Worm (Caenorhabditis elegans) whole organism, mixed stage, embryonic: ENCODE data around the gene unc-7.

ENCODE experiments used
- bed-3 ChIP-seq: fragments of 200-800 bp; sonication (Bioruptor generic); optimal IDR thresholded peaks from 3 replicates; lab custom pipeline; 2018; ENCODE audit warnings: mild to moderate bottlenecking, missing genetic modification characterization, moderate library complexity, missing compliant biosample characterization
- blmp-1 ChIP-seq: fragments of 150-350 bp; optimal IDR thresholded peaks from 2 replicates; lab custom pipeline; 2014; ENCODE audit warnings: missing biosample characterization, missing genetic modification characterization
- ceh-39 ChIP-seq: fragments of 150-350 bp; optimal IDR thresholded peaks from 2 replicates; lab custom pipeline; 2014; ENCODE audit warnings: missing biosample characterization, missing genetic modification characterization
- ceh-43 ChIP-seq: fragments of 200-800 bp; sonication (Bioruptor generic); optimal IDR thresholded peaks from 2 replicates; lab custom pipeline; 2018; ENCODE audit warnings: mild to moderate bottlenecking, missing genetic modification characterization, moderate library complexity, missing compliant biosample characterization
- ceh-83 ChIP-seq: fragments of 200-800 bp; sonication (Bioruptor generic); optimal IDR thresholded peaks from 2 replicates; lab custom pipeline; 2018; ENCODE audit warnings: mild to moderate bottlenecking, missing genetic modification characterization, missing compliant biosample characterization
- ces-1 ChIP-seq: fragments of 150-350 bp; optimal IDR thresholded peaks from 2 replicates; lab custom pipeline; 2014; ENCODE audit warnings: missing biosample characterization, missing genetic modification reagents, missing genetic modification characterization
- cnd-1 ChIP-seq: fragments of 200-800 bp; sonication (Bioruptor generic); optimal IDR thresholded peaks from 2 replicates; lab custom pipeline; 2018; ENCODE audit warnings: mild to moderate bottlenecking, missing genetic modification characterization, missing compliant biosample characterization
- drap-1 ChIP-seq: fragments of 200-800 bp; sonication (Bioruptor generic); optimal IDR thresholded peaks from 3 replicates; lab custom pipeline; 2018; ENCODE audit warnings: mild to moderate bottlenecking, missing genetic modification characterization, missing compliant biosample characterization
- elt-1 ChIP-seq: sonication (generic microtip); optimal IDR thresholded peaks from 2 replicates; lab custom pipeline; 2017; ENCODE audit warnings: missing genetic modification characterization, mild to moderate bottlenecking, missing compliant biosample characterization, antibody characterized with exemption, moderate library complexity, borderline replicate concordance; ENCODE audit not compliant: insufficient read depth
- elt-3 ChIP-seq: fragments of 150-350 bp; optimal IDR thresholded peaks from 2 replicates; lab custom pipeline; 2014; ENCODE audit warnings: missing biosample characterization, missing genetic modification characterization
- flh-1 ChIP-seq: fragments of 200-800 bp; sonication (Bioruptor generic); optimal IDR thresholded peaks from 2 replicates; lab custom pipeline; 2018; ENCODE audit warnings: mild to moderate bottlenecking, missing genetic modification characterization, moderate library complexity, missing compliant biosample characterization
- ham-2 ChIP-seq: fragments of 200-800 bp; sonication (Bioruptor generic); optimal IDR thresholded peaks from 2 replicates; lab custom pipeline; 2018; ENCODE audit warnings: mild to moderate bottlenecking, missing genetic modification characterization, missing compliant biosample characterization
- hlh-1 ChIP-seq: fragments of 150-350 bp; optimal IDR thresholded peaks from 2 replicates; lab custom pipeline; 2014; ENCODE audit warnings: missing biosample characterization, missing genetic modification reagents, missing genetic modification characterization
- lin-13 ChIP-seq: fragments of 150-350 bp; optimal IDR thresholded peaks from 2 replicates; lab custom pipeline; 2014; ENCODE audit warnings: missing biosample characterization, missing genetic modification characterization
- lin-32 ChIP-seq: fragments of 200-800 bp; sonication (Bioruptor generic); optimal IDR thresholded peaks from 2 replicates; lab custom pipeline; 2018; ENCODE audit warnings: mild to moderate bottlenecking, missing genetic modification characterization, missing compliant biosample characterization
- lsy-2 ChIP-seq: fragments of 150-350 bp; optimal IDR thresholded peaks from 2 replicates; lab custom pipeline; 2014; ENCODE audit warnings: missing biosample characterization, missing genetic modification characterization
- mab-5 ChIP-seq: fragments of 150-350 bp; optimal IDR thresholded peaks from 2 replicates; lab custom pipeline; 2014; ENCODE audit warnings: missing biosample characterization, missing genetic modification characterization
- mep-1 ChIP-seq: fragments of 150-350 bp; optimal IDR thresholded peaks from 2 replicates; lab custom pipeline; 2017; ENCODE audit warnings: missing biosample characterization, missing genetic modification reagents, missing genetic modification characterization, inconsistent platforms
- mls-2 ChIP-seq: sonication (generic microtip); optimal IDR thresholded peaks from 2 replicates; lab custom pipeline; 2016; ENCODE audit warnings: mild to moderate bottlenecking, missing genetic modification characterization, moderate library complexity, missing compliant biosample characterization
- nhr-12 ChIP-seq: fragments of 150-350 bp; optimal IDR thresholded peaks from 2 replicates; lab custom pipeline; 2014; ENCODE audit warnings: missing biosample characterization, missing genetic modification characterization
- nhr-2 ChIP-seq: fragments of 150-350 bp; optimal IDR thresholded peaks from 2 replicates; lab custom pipeline; 2014; ENCODE audit warnings: missing biosample characterization, missing genetic modification characterization
- nhr-237 ChIP-seq: fragments of 150-350 bp; optimal IDR thresholded peaks from 2 replicates; lab custom pipeline; 2014; ENCODE audit warnings: missing biosample characterization, missing genetic modification characterization
- nhr-28 ChIP-seq: fragments of 150-350 bp; optimal IDR thresholded peaks from 2 replicates; lab custom pipeline; 2014; ENCODE audit warnings: missing biosample characterization, missing genetic modification characterization
- nhr-76 ChIP-seq: sonication (generic microtip); optimal IDR thresholded peaks from 2 replicates; lab custom pipeline; 2017; ENCODE audit warnings: missing biosample characterization, missing genetic modification characterization
- pha-4 ChIP-seq: fragments of 150-350 bp; optimal IDR thresholded peaks from 2 replicates; lab custom pipeline; 2018; ENCODE audit warnings: missing biosample characterization, missing genetic modification reagents, missing genetic modification characterization
- sem-2 ChIP-seq: fragments of 200-800 bp; sonication (Bioruptor generic); optimal IDR thresholded peaks from 2 replicates; lab custom pipeline; 2018; ENCODE audit warnings: mild to moderate bottlenecking, missing genetic modification characterization, missing compliant biosample characterization
- snpc-4 ChIP-seq: fragments of 150-350 bp; optimal IDR thresholded peaks from 2 replicates; lab custom pipeline; 2014; ENCODE audit warnings: missing biosample characterization, missing genetic modification characterization
- sptf-1 ChIP-seq: sonication (generic microtip); optimal IDR thresholded peaks from 2 replicates; lab custom pipeline; 2017; ENCODE audit warnings: mild to moderate bottlenecking, missing genetic modification characterization, moderate library complexity, missing compliant biosample characterization
- tbx-8 ChIP-seq: fragments of 200-800 bp; sonication (Bioruptor generic); optimal IDR thresholded peaks from 2 replicates; lab custom pipeline; 2018; ENCODE audit warnings: mild to moderate bottlenecking, missing genetic modification characterization, moderate library complexity, missing compliant biosample characterization
- unc-120 ChIP-seq: sonication (generic microtip); optimal IDR thresholded peaks from 2 replicates; lab custom pipeline; 2017; ENCODE audit warnings: missing genetic modification characterization, missing compliant biosample characterization; ENCODE audit not compliant: poor library complexity, severe bottlenecking
- unc-39 ChIP-seq: fragments of 150-350 bp; optimal IDR thresholded peaks from 2 replicates; lab custom pipeline; 2014; ENCODE audit warnings: missing biosample characterization, missing genetic modification characterization
- unc-62 ChIP-seq: fragments of 150-350 bp; optimal IDR thresholded peaks from 2 replicates; lab custom pipeline; 2014; ENCODE audit warnings: missing biosample characterization, missing genetic modification reagents, missing genetic modification characterization
- zip-8 ChIP-seq: fragments of 150-350 bp; optimal IDR thresholded peaks from 2 replicates; lab custom pipeline; 2014; ENCODE audit warnings: missing biosample characterization, missing genetic modification characterization
- ztf-11 ChIP-seq: fragments of 150-350 bp; optimal IDR thresholded peaks from 2 replicates; lab custom pipeline; 2014; ENCODE audit warnings: missing biosample characterization, missing genetic modification characterization

Gene unc-7

ce11 chrX:15168424-15168823 is 20.9 kb upstream of the unc-7 start, which contains the start of gene ocr-3:
Gene ocr-3 (plus strand): TSS chrX:15168724.
- TF ChIP-seq cnd-1 (tag; lab: Kevin White, UChicago), result no peak
- TF ChIP-seq tbx-8, result no peak
- no peak for TF ChIP-seq sem-2 (GFP tag; lab: Kevin White, UChicago)
- TF ChIP-seq unc-39 (tag; lab: Kevin White, UChicago), result no peak
- TF ChIP-seq nhr-237 (tag; lab: Kevin White, UChicago), result no peak
- no peak for TF ChIP-seq lsy-2
- TF ChIP-seq ceh-83, result no peak
- no peak for TF ChIP-seq nhr-28 (tag; lab: Kevin White, UChicago)
- TF ChIP-seq mep-1, result no peak
- TF ChIP-seq mls-2 (tag; lab: Kevin White, UChicago), result no peak
- TF ChIP-seq nhr-76, result no peak
- TF ChIP-seq flh-1, result no peak
- TF ChIP-seq blmp-1 (tag; lab: Kevin White, UChicago), result no peak
- no peak for TF ChIP-seq sptf-1 (tag; lab: Kevin White, UChicago)
- TF ChIP-seq ces-1, result no peak

ce11 chrX:15167692-15168091 is 20.2 kb upstream of the unc-7 start:
- TF ChIP-seq elt-1 (tag; lab: Kevin White, UChicago), result no peak
- TF ChIP-seq flh-1, result no peak
- no peak for TF ChIP-seq mls-2 (tag; lab: Kevin White, UChicago)
- no peak for TF ChIP-seq lin-13 (tag; lab: Kevin White, UChicago)
- no peak for TF ChIP-seq zip-8 (tag; lab: Kevin White, UChicago)

ce11 chrX:15166122-15166521 is 18.6 kb upstream of the unc-7 start, which contains the start of gene T10B10.8:
Gene T10B10.8 (minus strand): TSS chrX:15166222.
- TF ChIP-seq zip-8 (tag; lab: Kevin White, UChicago) (no peak), mab-5 (tag; lab: Kevin White, UChicago) (no peak), flh-1 (no peak), mls-2 (tag; lab: Kevin White, UChicago) (no peak), unc-62 (GFP tag; lab: Kevin White, UChicago) (no peak), lin-13 (tag; lab: Kevin White, UChicago) (no peak), bed-3 (GFP tag; lab: Kevin White, UChicago) (no peak), ceh-43 (GFP tag; lab: Kevin White, UChicago) (no peak), drap-1 (GFP tag; lab: Kevin White, UChicago) (no peak), lin-32 (no peak), tbx-8 (no peak), nhr-28 (tag; lab: Kevin White, UChicago) (no peak), ceh-83 (no peak)
- TF ChIP-seq, all 35 proteins: peak for 0

- no peak for TF ChIP-seq unc-62 (GFP tag; lab: Kevin White, UChicago)
- no peak for TF ChIP-seq bed-3 (GFP tag; lab: Kevin White, UChicago)
- no peak for TF ChIP-seq lsy-2
- no peak for TF ChIP-seq mab-5 (tag; lab: Kevin White, UChicago)
- no peak for TF ChIP-seq mls-2 (tag; lab: Kevin White, UChicago)
- no peak for TF ChIP-seq nhr-12 (tag; lab: Kevin White, UChicago)
- TF ChIP-seq blmp-1 (tag; lab: Kevin White, UChicago), result no peak
- no peak for TF ChIP-seq nhr-2 (tag; lab: Kevin White, UChicago)
- TF ChIP-seq unc-39 (tag; lab: Kevin White, UChicago), result no peak
- no peak for TF ChIP-seq lin-13 (tag; lab: Kevin White, UChicago)
- no peak for TF ChIP-seq ces-1
- TF ChIP-seq mep-1, result no peak
- TF ChIP-seq zip-8 (tag; lab: Kevin White, UChicago), result no peak
- TF ChIP-seq hlh-1 (tag; lab: Kevin White, UChicago), result no peak
- no peak for TF ChIP-seq drap-1 (GFP tag; lab: Kevin White, UChicago)
- no peak for TF ChIP-seq nhr-28 (tag; lab: Kevin White, UChicago)
- no peak for TF ChIP-seq ztf-11
- TF ChIP-seq lin-32, result no peak
Measured at ce11 chrX:15164108-15164507, 16.6 kb upstream of the unc-7 start, which contains the start of gene T10B10.9. Gene T10B10.9 (plus strand): TSS chrX:15164408.

ce11 chrX:15163118-15163517 is 15.6 kb upstream of the unc-7 start:
- TF ChIP-seq lin-32 (no peak), hlh-1 (tag; lab: Kevin White, UChicago) (no peak), elt-3 (no peak), pha-4 (no peak), cnd-1 (tag; lab: Kevin White, UChicago) (no peak), tbx-8 (no peak), ceh-83 (no peak), mls-2 (tag; lab: Kevin White, UChicago) (no peak), ces-1 (no peak), nhr-28 (tag; lab: Kevin White, UChicago) (no peak), unc-39 (tag; lab: Kevin White, UChicago) (no peak), unc-62 (GFP tag; lab: Kevin White, UChicago) (no peak), ham-2 (GFP tag; lab: Kevin White, UChicago) (no peak), unc-120 (tag; lab: Kevin White, UChicago) (no peak), snpc-4 (no peak), mab-5 (tag; lab: Kevin White, UChicago) (no peak), mep-1 (no peak), ceh-39 (no peak), ceh-43 (GFP tag; lab: Kevin White, UChicago) (no peak)
